Worm (Caenorhabditis elegans): ENCODE measurements around the gene srg-46.

- TF ChIP-seq elt-3 (tag; optimal IDR thresholded peaks at IDR 0.05) = no peak
- TF ChIP-seq mdl-1 (tag; optimal IDR thresholded peaks at IDR 0.05) = no peak
Measured at ce11 chrV:13369663-13370062, 6.1 kb downstream of the srg-46 start.

Measured in whole organism, L1 larva.